Worm (Caenorhabditis elegans) whole organism, midembryonic: ENCODE results near the gene lsm-8.
A peak's percentile ranks its signal among the peaks of the same experiment; 100 is the strongest.
"Not testable (repeated sequence)": the region's sequence is repeated elsewhere in the genome, so short reads cannot be mapped to it uniquely, and the experiment has no call there.

Experiments used
- T22C8.4 ChIP-seq: fragments of 200-800 bp; sonication (Bioruptor generic); IDR thresholded peaks from 2 replicates; pipeline ENCODE4 v1.3.6; 2022; ENCODE audit warnings: missing genetic modification characterization, missing compliant biosample characterization
- cog-1 ChIP-seq: sonication (generic microtip); optimal IDR thresholded peaks from 2 replicates; lab custom pipeline; 2016; ENCODE audit warnings: missing genetic modification characterization, missing compliant biosample characterization
- flt-1 ChIP-seq: fragments of 200-800 bp; sonication (Bioruptor generic); IDR thresholded peaks from 2 replicates; pipeline ENCODE4 v1.3.6; 2022; ENCODE audit warnings: missing genetic modification characterization, missing compliant biosample characterization
- klf-2 ChIP-seq: fragments of 200-800 bp; sonication (Bioruptor generic); conservative IDR thresholded peaks from 2 replicates; pipeline ENCODE4 v1.3.6; 2022; ENCODE audit warnings: missing genetic modification reagents, missing genetic modification characterization, missing compliant biosample characterization
- med-1 ChIP-seq: sonication (generic microtip); optimal IDR thresholded peaks from 2 replicates; lab custom pipeline; 2017; ENCODE audit warnings: missing genetic modification characterization, mild to moderate bottlenecking, missing compliant biosample characterization, antibody characterized with exemption, missing genetic modification reagents; ENCODE audit not compliant: insufficient read depth
- ref-1 ChIP-seq: fragments of 200-800 bp; sonication (Bioruptor generic); conservative IDR thresholded peaks from 2 replicates; pipeline ENCODE4 v1.3.6; 2022; ENCODE audit warnings: missing genetic modification reagents, missing genetic modification characterization, missing compliant biosample characterization
- tab-1 ChIP-seq: fragments of 200-800 bp; sonication (Bioruptor generic); IDR thresholded peaks from 2 replicates; pipeline ENCODE4 v1.3.6; 2022; ENCODE audit warnings: missing genetic modification characterization, missing compliant biosample characterization
- ztf-23 ChIP-seq: fragments of 200-800 bp; sonication (Bioruptor generic); IDR thresholded peaks from 2 replicates; pipeline ENCODE4 v1.3.6; 2022; ENCODE audit warnings: missing genetic modification reagents, missing genetic modification characterization, missing compliant biosample characterization
- ztf-29 ChIP-seq: fragments of 200-800 bp; sonication (Bioruptor generic); IDR thresholded peaks from 2 replicates; pipeline ENCODE4 v1.3.6; 2022; ENCODE audit warnings: missing genetic modification reagents, missing genetic modification characterization, missing compliant biosample characterization

Gene lsm-8

DNA sequence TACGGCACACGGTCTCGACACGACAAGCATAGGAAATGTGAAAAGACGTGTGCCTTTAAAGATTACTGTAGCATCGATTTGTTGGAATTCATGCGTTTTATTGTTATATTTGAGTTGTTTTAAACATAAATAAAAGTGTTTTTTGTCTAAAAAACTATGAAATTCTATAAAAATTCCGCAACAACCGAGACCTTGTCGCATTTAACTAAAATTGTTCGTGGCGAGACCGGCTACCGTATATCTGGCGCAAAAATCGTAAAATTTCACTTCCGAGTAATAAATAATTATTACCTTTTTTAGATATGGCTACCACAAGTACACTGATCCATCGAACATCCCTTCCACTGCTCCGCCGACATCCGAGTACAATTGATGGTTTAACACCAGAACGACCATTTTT is 11.0 kb downstream of the lsm-8 start, which contains the start of gene ipla-6:
Gene ipla-6, plus strand, starts transcription at position 301 of the 400 bp plus-strand sequence.
- TF ChIP-seq klf-2 (no peak), ztf-29 (GFP tag; lab: Robert Waterston, UW) (no peak), flt-1 (GFP tag; lab: Robert Waterston, UW) (no peak), ztf-23 (GFP tag; lab: Robert Waterston, UW) (no peak), med-1 (no peak), cog-1 (no peak), tab-1 (GFP tag; lab: Robert Waterston, UW) (no peak), ref-1 (GFP tag; lab: Robert Waterston, UW) (no peak), T22C8.4 (no peak)

DNA sequence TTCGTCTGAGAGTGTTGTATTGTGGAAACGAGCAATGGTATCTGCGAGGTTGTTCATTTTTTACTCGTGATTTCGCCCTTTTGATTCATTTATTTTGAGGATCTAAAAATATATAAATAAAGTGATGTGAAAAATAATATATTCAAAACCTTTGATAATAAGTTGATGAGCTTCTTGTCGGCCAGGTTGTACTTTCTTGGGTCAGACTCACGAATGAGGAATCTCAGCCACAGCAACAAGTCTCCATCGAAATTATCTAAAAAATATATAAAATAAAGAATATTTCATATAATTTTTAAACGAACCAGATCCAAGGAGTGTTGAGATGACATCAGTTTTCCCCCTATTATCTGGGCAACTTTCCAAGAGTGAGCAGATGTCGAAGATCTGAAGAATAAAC is 16.1 kb downstream of the lsm-8 start, which contains the start of gene Y73B6BL.288:
Gene Y73B6BL.288, minus strand, starts transcription at position 101 of the 400 bp plus-strand sequence.
- TF ChIP-seq flt-1 (GFP tag; lab: Robert Waterston, UW) = no peak
- no peak for TF ChIP-seq ztf-23 (GFP tag; lab: Robert Waterston, UW)
- no peak for TF ChIP-seq klf-2
- TF ChIP-seq ref-1 (GFP tag; lab: Robert Waterston, UW) = no peak

DNA sequence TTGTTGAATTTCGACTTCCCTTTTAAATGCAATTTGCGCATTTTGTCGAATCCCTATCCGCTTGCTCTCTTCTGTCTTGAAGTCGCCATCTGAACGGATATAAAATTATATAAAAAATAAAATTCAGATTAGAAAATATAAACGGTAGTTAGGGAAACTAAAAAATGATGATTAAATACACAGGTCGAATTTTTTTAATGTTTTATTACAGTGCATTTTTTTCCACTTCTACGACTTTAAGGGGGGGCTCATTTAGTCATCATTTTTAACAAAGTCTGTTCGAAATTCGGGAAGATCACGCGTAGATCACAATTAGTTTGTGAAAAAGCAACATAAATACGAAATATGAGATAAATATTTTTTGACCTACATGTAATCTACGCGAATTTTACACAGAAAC is 16.6 kb downstream of the lsm-8 start, which contains the start of gene Y73B6BL.14:
Gene Y73B6BL.14, minus strand, starts transcription at position 101 of the 400 bp plus-strand sequence.
- TF ChIP-seq ztf-29 (GFP tag; lab: Robert Waterston, UW) (no peak), cog-1 (no peak)

DNA sequence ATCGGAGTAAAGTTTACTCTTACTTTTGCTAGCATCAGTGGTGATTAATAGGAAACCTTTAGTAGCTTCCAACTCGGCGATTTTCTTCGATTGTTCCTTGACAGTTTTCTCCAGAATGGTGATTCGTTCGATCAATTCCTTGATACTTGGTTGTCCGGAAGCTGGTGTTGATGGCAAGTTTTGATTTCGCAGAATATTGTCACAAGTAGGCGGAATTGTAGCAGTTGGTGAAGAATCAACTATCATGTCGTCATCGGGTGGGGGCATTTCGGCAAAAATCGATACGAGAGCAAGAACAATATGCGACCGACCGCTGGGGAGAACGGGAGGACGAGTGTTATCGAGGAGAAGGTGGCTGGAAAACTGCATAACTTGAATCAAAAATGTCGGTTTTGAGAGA is 20.9 kb downstream of the lsm-8 start, which contains the start of gene Y73B6BL.289:
Gene Y73B6BL.289, plus strand, starts transcription at position 301 of the 400 bp plus-strand sequence.
- not testable (repeated sequence) for TF ChIP-seq med-1; ztf-23 (GFP tag; lab: Robert Waterston, UW); tab-1 (GFP tag; lab: Robert Waterston, UW)

DNA sequence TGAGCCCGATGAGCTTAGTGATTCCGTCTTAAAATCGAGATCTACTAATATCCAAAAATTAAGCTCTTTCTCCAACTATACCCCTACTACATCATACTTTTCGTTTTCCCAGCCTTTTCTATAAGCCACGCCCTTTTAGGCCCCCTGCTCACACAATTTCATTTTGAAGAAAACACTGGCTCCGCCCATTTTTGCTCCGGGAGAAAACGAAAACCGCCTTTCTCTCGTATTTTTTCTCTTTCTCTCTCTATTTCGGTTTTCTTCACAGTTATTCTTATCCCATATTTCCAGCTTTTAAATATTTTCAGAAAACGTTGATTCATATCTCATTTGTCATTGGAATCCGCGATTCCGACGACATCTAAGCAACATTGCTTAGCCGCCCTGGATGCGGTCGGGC is 35.3 kb downstream of the lsm-8 start, which contains the start of gene Y73B6BL.47:
Gene Y73B6BL.47, plus strand, starts transcription at position 301 of the 400 bp plus-strand sequence.
- TF ChIP-seq cog-1 (no peak), flt-1 (GFP tag; lab: Robert Waterston, UW) (no peak), ztf-23 (GFP tag; lab: Robert Waterston, UW) (no peak), T22C8.4 (no peak), klf-2 (no peak), med-1 (no peak), ztf-29 (GFP tag; lab: Robert Waterston, UW) (no peak), ref-1 (GFP tag; lab: Robert Waterston, UW) (no peak), tab-1 (GFP tag; lab: Robert Waterston, UW) (no peak)

DNA sequence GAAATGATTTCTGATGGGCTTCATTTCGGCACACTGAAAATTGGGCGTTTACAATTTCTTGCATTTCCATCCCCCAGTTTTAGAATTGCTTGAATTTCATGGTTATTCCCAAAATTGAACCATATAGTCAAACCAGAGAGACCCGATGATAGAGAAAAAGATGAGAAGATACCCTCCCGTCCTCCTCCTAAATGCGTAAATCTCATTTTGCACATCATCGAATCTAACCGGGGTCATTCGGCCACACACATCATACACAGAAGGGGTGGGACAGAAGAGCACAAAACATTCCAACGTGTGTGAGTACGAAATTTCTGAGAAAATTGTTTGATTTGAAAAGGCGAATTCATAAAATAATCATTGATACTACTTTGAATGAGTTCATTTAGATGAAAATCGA is 37.3 kb downstream of the lsm-8 start:
- TF ChIP-seq flt-1 (GFP tag; lab: Robert Waterston, UW) (0 out of 2 replicates have a peak, but pooled peaks have one; percentile 20), ref-1 (GFP tag; lab: Robert Waterston, UW) (no peak), tab-1 (GFP tag; lab: Robert Waterston, UW) (no peak), klf-2 (no peak), ztf-29 (GFP tag; lab: Robert Waterston, UW) (no peak), cog-1 (no peak), med-1 (no peak), T22C8.4 (no peak)

DNA sequence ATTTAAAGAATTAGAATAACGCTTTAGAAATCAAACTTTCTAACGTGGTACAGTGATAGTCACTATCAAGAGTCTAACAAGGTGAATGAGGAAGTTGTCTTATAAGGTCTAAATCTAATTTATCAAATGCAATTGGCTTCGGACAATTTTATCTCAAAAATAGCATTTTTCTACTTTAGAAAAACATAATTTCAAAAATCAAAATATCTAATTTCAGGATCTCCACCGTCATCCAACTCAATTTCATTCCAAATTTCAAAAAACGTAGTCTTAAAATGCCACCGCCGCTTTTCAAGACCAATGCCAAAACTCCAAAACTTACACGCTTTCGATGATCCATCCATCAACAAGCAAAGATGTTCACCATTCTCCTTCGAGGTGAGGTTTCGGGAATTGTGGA is 38.7 kb downstream of the lsm-8 start, which contains the start of gene Y73B6BL.270:
Gene Y73B6BL.270, plus strand, starts transcription at position 301 of the 400 bp plus-strand sequence.
- TF ChIP-seq ztf-29 (GFP tag; lab: Robert Waterston, UW) (no peak), klf-2 (no peak), ztf-23 (GFP tag; lab: Robert Waterston, UW) (no peak), ref-1 (GFP tag; lab: Robert Waterston, UW) (no peak), med-1 (no peak), tab-1 (GFP tag; lab: Robert Waterston, UW) (no peak), flt-1 (GFP tag; lab: Robert Waterston, UW) (no peak), T22C8.4 (no peak), cog-1 (no peak)

DNA sequence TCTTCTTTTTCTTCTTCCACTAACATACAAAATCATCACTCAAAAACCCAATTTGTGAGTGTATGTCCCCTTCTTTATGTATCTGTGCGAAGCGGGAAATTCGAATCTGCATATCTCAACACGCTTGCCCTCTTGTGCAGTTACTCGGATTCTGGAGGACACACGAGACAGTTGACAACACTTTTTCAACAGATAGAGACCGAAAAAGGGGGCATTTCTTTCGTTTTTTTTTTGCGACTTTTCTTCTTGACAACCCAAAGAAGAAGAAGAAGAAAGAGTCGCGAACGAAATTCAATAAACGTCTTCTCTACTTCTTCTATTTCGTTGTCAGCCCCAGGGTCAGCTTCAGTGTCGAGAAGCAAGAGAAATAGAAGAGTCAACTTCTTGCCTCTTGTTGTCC is 39.7 kb downstream of the lsm-8 start:
- TF ChIP-seq ref-1 (GFP tag; lab: Robert Waterston, UW) = no peak
- TF ChIP-seq ztf-23 (GFP tag; lab: Robert Waterston, UW) = no peak
- TF ChIP-seq ztf-29 (GFP tag; lab: Robert Waterston, UW) = no peak
- TF ChIP-seq klf-2 = no peak
- TF ChIP-seq tab-1 (GFP tag; lab: Robert Waterston, UW) = no peak

DNA sequence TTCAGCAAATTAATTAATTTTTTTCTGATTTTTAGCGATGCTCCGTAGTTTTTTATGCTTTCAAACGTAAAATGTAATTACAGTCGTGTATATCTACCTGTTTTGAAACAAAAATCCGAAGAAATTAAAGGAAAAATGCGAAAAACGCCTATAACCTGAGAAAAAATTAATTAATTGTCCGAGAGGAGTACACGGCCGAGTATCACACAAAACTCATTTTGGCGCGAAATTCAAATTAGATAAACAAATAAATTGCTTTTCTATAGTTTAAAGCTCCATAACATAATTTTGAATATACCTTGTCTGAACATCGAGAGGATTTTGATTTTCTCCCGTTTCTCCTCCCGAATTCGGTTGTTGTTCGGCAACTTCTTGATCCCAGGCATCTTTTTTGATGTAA is 43.2 kb downstream of the lsm-8 start:
- TF ChIP-seq ztf-29 (GFP tag; lab: Robert Waterston, UW) (no peak), tab-1 (GFP tag; lab: Robert Waterston, UW) (no peak), cog-1 (no peak), klf-2 (no peak), ztf-23 (GFP tag; lab: Robert Waterston, UW) (no peak), flt-1 (GFP tag; lab: Robert Waterston, UW) (no peak), med-1 (no peak), ref-1 (GFP tag; lab: Robert Waterston, UW) (no peak), T22C8.4 (no peak)

DNA sequence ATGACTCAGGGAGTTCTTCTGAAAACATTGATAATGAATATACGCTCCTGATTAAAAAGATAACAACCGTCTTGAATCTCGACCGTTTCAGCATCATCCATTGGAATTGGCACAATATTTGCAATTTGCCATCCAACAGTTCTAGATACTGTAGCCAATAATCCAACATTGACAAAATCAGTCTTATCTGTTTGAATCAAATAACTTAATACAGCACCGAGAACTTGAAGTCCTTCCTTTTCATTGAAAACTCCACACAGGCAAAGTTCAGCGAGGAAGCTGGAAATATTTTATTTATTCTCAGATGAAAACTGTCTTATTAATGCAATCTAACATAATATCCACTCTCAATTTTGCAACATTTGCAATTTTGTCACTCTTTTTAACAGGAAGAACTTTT is 45.9 kb downstream of the lsm-8 start:
- TF ChIP-seq ref-1 (GFP tag; lab: Robert Waterston, UW) (no peak), med-1 (no peak), flt-1 (GFP tag; lab: Robert Waterston, UW) (no peak), ztf-29 (GFP tag; lab: Robert Waterston, UW) (no peak), tab-1 (GFP tag; lab: Robert Waterston, UW) (no peak), klf-2 (no peak), ztf-23 (GFP tag; lab: Robert Waterston, UW) (no peak), cog-1 (no peak), T22C8.4 (no peak)

DNA sequence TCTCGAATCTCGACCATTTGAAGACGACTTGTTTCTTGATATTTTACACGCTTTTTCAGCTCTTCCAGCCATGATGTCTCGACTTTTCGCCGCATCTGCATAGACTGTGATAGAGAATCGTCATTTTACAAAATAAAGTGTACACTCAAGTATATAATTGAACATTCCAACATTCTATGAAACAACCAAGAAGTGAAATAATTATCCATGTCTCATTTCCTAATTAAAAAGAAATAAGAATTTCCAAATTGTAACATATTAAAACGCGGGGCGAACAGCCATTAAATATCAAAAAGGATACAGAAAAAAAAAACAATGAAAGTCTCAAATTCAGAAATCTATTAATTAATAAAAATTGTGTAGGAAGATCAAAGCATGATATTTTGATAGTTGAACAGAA is 46.7 kb downstream of the lsm-8 start, which contains the start of gene smg-3:
Gene smg-3, minus strand, starts transcription at position 101 of the 400 bp plus-strand sequence.
- TF ChIP-seq ztf-23 (GFP tag; lab: Robert Waterston, UW) (no peak), ref-1 (GFP tag; lab: Robert Waterston, UW) (no peak), klf-2 (no peak)
